Fruit fly (Drosophila melanogaster) whole organism, embryonic: ENCODE measurements around the gene CG12998.
A peak's percentile ranks its signal among the peaks of the same experiment; 100 is the strongest.

Experiments used
- Asciz ChIP-seq: fragments of 200-800 bp; sonication (Bioruptor generic); optimal IDR thresholded peaks from 2 replicates; lab custom pipeline; 2017; ENCODE audit warnings: missing biosample characterization, mild to moderate bottlenecking, missing genetic modification characterization, missing genetic modification reagents
- CG10431 ChIP-seq: fragments of 200-800 bp; sonication (Bioruptor generic); optimal IDR thresholded peaks from 3 replicates; lab custom pipeline; 2018; ENCODE audit warnings: missing biosample characterization, mild to moderate bottlenecking, missing genetic modification characterization
- CG11093 ChIP-seq: fragments of 200-800 bp; sonication (Bioruptor generic); IDR thresholded peaks from 3 replicates; pipeline ENCODE4 v1.3.6; 2022; ENCODE audit warnings: missing biosample characterization, missing genetic modification characterization
- CG11560 ChIP-seq: fragments of 200-800 bp; sonication (Bioruptor generic); IDR thresholded peaks from 3 replicates; pipeline ENCODE4 v1.3.6; 2022; ENCODE audit warnings: missing biosample characterization, missing genetic modification characterization
- CG11695 ChIP-seq: fragments of 200-800 bp; sonication (Bioruptor generic); IDR thresholded peaks from 3 replicates; pipeline ENCODE4 v1.3.6; 2022; ENCODE audit warnings: missing biosample characterization, missing genetic modification characterization
- CG14965 ChIP-seq: fragments of 200-800 bp; sonication (Bioruptor generic); optimal IDR thresholded peaks from 2 replicates; lab custom pipeline; 2016; ENCODE audit warnings: missing biosample characterization, missing genetic modification characterization, borderline replicate concordance
- CG16779 ChIP-seq: fragments of 200-800 bp; sonication (Bioruptor generic); IDR thresholded peaks from 2 replicates; pipeline ENCODE4 v1.3.6; 2022; ENCODE audit warnings: missing biosample characterization, missing genetic modification characterization
- CG17385 ChIP-seq: fragments of 200-800 bp; sonication (Bioruptor generic); optimal IDR thresholded peaks from 3 replicates; lab custom pipeline; 2018; ENCODE audit warnings: missing biosample characterization, mild to moderate bottlenecking, missing genetic modification characterization
- CG18262 ChIP-seq: fragments of 200-800 bp; optimal IDR thresholded peaks from 3 replicates; lab custom pipeline; 2019; ENCODE audit warnings: missing biosample characterization, mild to moderate bottlenecking, missing genetic modification characterization, moderate library complexity
- CG31224 ChIP-seq: fragments of 200-800 bp; sonication (Bioruptor generic); IDR thresholded peaks from 2 replicates; pipeline ENCODE4 v1.3.6; 2022; ENCODE audit warnings: missing biosample characterization, missing genetic modification characterization
- CG3163 ChIP-seq: fragments of 200-800 bp; sonication (Bioruptor generic); optimal IDR thresholded peaks from 3 replicates; lab custom pipeline; 2016; ENCODE audit warnings: missing biosample characterization, missing genetic modification characterization
- CG32772 ChIP-seq: fragments of 200-800 bp; sonication (Bioruptor generic); IDR thresholded peaks from 2 replicates; pipeline ENCODE4 v1.3.6; 2022; ENCODE audit warnings: missing biosample characterization, missing genetic modification characterization
- CG3407 ChIP-seq: fragments of 200-800 bp; sonication (Bioruptor generic); optimal IDR thresholded peaks from 2 replicates; lab custom pipeline; 2018; ENCODE audit warnings: missing biosample characterization, mild to moderate bottlenecking, missing genetic modification characterization
- CG4360 ChIP-seq: fragments of 200-800 bp; sonication (Bioruptor generic); IDR thresholded peaks from 2 replicates; pipeline ENCODE4 v1.3.6; 2022; ENCODE audit warnings: missing biosample characterization, missing genetic modification characterization
- CG6272 ChIP-seq: fragments of 200-800 bp; sonication (Bioruptor generic); IDR thresholded peaks from 2 replicates; pipeline ENCODE4 v1.3.6; 2022; ENCODE audit warnings: missing biosample characterization, missing genetic modification characterization
- CG7786 ChIP-seq: fragments of 200-800 bp; sonication (Bioruptor generic); optimal IDR thresholded peaks from 2 replicates; lab custom pipeline; 2016; ENCODE audit warnings: missing biosample characterization, missing genetic modification characterization
- CG7963 ChIP-seq: fragments of 200-800 bp; sonication (Bioruptor generic); IDR thresholded peaks from 3 replicates; pipeline ENCODE4 v1.3.6; 2022; ENCODE audit warnings: missing biosample characterization, missing genetic modification characterization; ENCODE audit not compliant: partially characterized antibody
- CG7987 ChIP-seq: fragments of 200-800 bp; sonication (Bioruptor generic); optimal IDR thresholded peaks from 2 replicates; lab custom pipeline; 2018; ENCODE audit warnings: missing biosample characterization, mild to moderate bottlenecking, missing genetic modification characterization, moderate library complexity
- CG9437 ChIP-seq: fragments of 200-800 bp; sonication (Bioruptor generic); optimal IDR thresholded peaks from 2 replicates; lab custom pipeline; 2018; ENCODE audit warnings: missing biosample characterization, mild to moderate bottlenecking, missing genetic modification characterization
- D ChIP-seq, 2 experiments: fragments of 200-800 bp in 1 of 2; fragments of >200 bp in 1 of 2; sonication (Bioruptor generic) in 1 of 2; optimal IDR thresholded peaks; 2 replicates in 1 of 2; 3 replicates in 1 of 2; lab custom pipeline; 2017; ENCODE audit warnings: mild to moderate bottlenecking in 1 of 2, missing biosample characterization in 1 of 2, missing genetic modification characterization in 1 of 2, missing genetic modification reagents in 1 of 2
- Dip2 ChIP-seq: fragments of 200-800 bp; sonication (Bioruptor generic); IDR thresholded peaks from 2 replicates; pipeline ENCODE4 v1.3.6; 2022; ENCODE audit warnings: missing biosample characterization, missing genetic modification characterization
- Ets97D ChIP-seq: fragments of 200-800 bp; sonication (Bioruptor generic); optimal IDR thresholded peaks from 3 replicates; lab custom pipeline; 2016; ENCODE audit warnings: missing biosample characterization, missing genetic modification characterization
- H15 ChIP-seq: fragments of 200-800 bp; sonication (Bioruptor generic); IDR thresholded peaks from 3 replicates; pipeline ENCODE4 v1.3.6; 2022; ENCODE audit warnings: missing biosample characterization, missing genetic modification characterization
- Hand ChIP-seq: fragments of 200-800 bp; sonication (Bioruptor generic); optimal IDR thresholded peaks from 2 replicates; lab custom pipeline; 2017; ENCODE audit warnings: mild to moderate bottlenecking, missing biosample characterization, missing genetic modification reagents, missing genetic modification characterization
- HmgD ChIP-seq: fragments of 200-800 bp; sonication (Bioruptor generic); optimal IDR thresholded peaks from 3 replicates; lab custom pipeline; 2016; ENCODE audit warnings: missing biosample characterization, missing genetic modification characterization
- HmgZ ChIP-seq: fragments of 200-800 bp; sonication (Bioruptor generic); optimal IDR thresholded peaks from 2 replicates; lab custom pipeline; 2018; ENCODE audit warnings: missing biosample characterization, mild to moderate bottlenecking, missing genetic modification characterization
- Jarid2 ChIP-seq: fragments of 200-800 bp; sonication (Bioruptor generic); optimal IDR thresholded peaks from 3 replicates; lab custom pipeline; 2017; ENCODE audit warnings: mild to moderate bottlenecking, missing biosample characterization, missing genetic modification reagents, missing genetic modification characterization
- NK7.1 ChIP-seq: fragments of 200-800 bp; sonication (Bioruptor generic); optimal IDR thresholded peaks from 3 replicates; lab custom pipeline; 2016; ENCODE audit warnings: missing biosample characterization, missing genetic modification characterization
- Opbp ChIP-seq: fragments of 200-800 bp; sonication (Bioruptor generic); IDR thresholded peaks from 3 replicates; pipeline ENCODE4 v1.3.6; 2022; ENCODE audit warnings: missing biosample characterization, missing genetic modification characterization; ENCODE audit not compliant: partially characterized antibody
- PHDP ChIP-seq: fragments of 200-800 bp; sonication (Bioruptor generic); optimal IDR thresholded peaks from 3 replicates; lab custom pipeline; 2018; ENCODE audit warnings: missing biosample characterization, mild to moderate bottlenecking, missing genetic modification characterization, moderate library complexity
- Sry-δ ChIP-seq: fragments of 200-800 bp; sonication (Bioruptor generic); optimal IDR thresholded peaks from 2 replicates; lab custom pipeline; 2016; ENCODE audit warnings: missing biosample characterization, missing genetic modification characterization
- ac ChIP-seq: fragments of 200-800 bp; sonication (Bioruptor generic); optimal IDR thresholded peaks from 3 replicates; lab custom pipeline; 2017; ENCODE audit warnings: missing biosample characterization, mild to moderate bottlenecking, missing genetic modification characterization
- cwo ChIP-seq: fragments of 200-800 bp; sonication (Bioruptor generic); optimal IDR thresholded peaks from 3 replicates; lab custom pipeline; 2017; ENCODE audit warnings: missing biosample characterization, missing genetic modification characterization, mild to moderate bottlenecking, moderate library complexity, missing genetic modification reagents
- dan ChIP-seq: fragments of 200-800 bp; sonication (Bioruptor generic); IDR thresholded peaks from 2 replicates; pipeline ENCODE4 v1.3.6; 2022; ENCODE audit warnings: missing biosample characterization, missing genetic modification characterization
- danr ChIP-seq: fragments of 200-800 bp; sonication (Bioruptor generic); IDR thresholded peaks from 2 replicates; pipeline ENCODE4 v1.3.6; 2022; ENCODE audit warnings: missing biosample characterization, missing genetic modification characterization
- dimm ChIP-seq: fragments of 200-800 bp; sonication (Bioruptor generic); IDR thresholded peaks from 2 replicates; pipeline ENCODE4 v1.3.6; 2022; ENCODE audit warnings: missing biosample characterization, missing genetic modification characterization
- eyg ChIP-seq: fragments of 200-800 bp; sonication (Bioruptor generic); optimal IDR thresholded peaks from 3 replicates; lab custom pipeline; 2016; ENCODE audit warnings: missing biosample characterization, missing genetic modification characterization
- fu2 ChIP-seq: fragments of 200-800 bp; sonication (Bioruptor generic); optimal IDR thresholded peaks from 2 replicates; lab custom pipeline; 2016; ENCODE audit warnings: missing biosample characterization, missing genetic modification characterization
- gcm2 ChIP-seq: fragments of 200-800 bp; sonication (Bioruptor generic); optimal IDR thresholded peaks from 2 replicates; lab custom pipeline; 2016; ENCODE audit warnings: missing biosample characterization, missing genetic modification characterization
- gt ChIP-seq: fragments of 200-800 bp; sonication (Bioruptor generic); IDR thresholded peaks from 2 replicates; pipeline ENCODE4 v1.3.6; 2022; ENCODE audit warnings: missing biosample characterization, missing genetic modification characterization
- inv ChIP-seq: fragments of 200-800 bp; sonication (Bioruptor generic); IDR thresholded peaks from 2 replicates; pipeline ENCODE4 v1.3.6; 2022; ENCODE audit warnings: missing biosample characterization, missing genetic modification characterization; ENCODE audit not compliant: partially characterized antibody
- kay ChIP-seq: fragments of 200-800 bp; sonication (Bioruptor generic); optimal IDR thresholded peaks from 2 replicates; lab custom pipeline; 2016; ENCODE audit warnings: missing biosample characterization, missing genetic modification characterization
- mam ChIP-seq: fragments of 200-800 bp; sonication (Bioruptor generic); optimal IDR thresholded peaks from 3 replicates; lab custom pipeline; 2016; ENCODE audit warnings: missing biosample characterization, missing genetic modification characterization
- nerfin-1 ChIP-seq: fragments of 200-800 bp; sonication (Bioruptor generic); optimal IDR thresholded peaks from 3 replicates; lab custom pipeline; 2019; ENCODE audit warnings: missing biosample characterization, mild to moderate bottlenecking, missing genetic modification characterization, moderate library complexity
- pum ChIP-seq: fragments of 200-800 bp; sonication (Bioruptor generic); optimal IDR thresholded peaks from 2 replicates; lab custom pipeline; 2016; ENCODE audit warnings: missing biosample characterization, missing genetic modification characterization
- ro ChIP-seq: fragments of 200-800 bp; sonication (Bioruptor generic); IDR thresholded peaks from 2 replicates; pipeline ENCODE4 v1.3.6; 2022; ENCODE audit warnings: missing biosample characterization, missing genetic modification characterization
- scrt ChIP-seq: fragments of 200-800 bp; sonication (Bioruptor generic); optimal IDR thresholded peaks from 2 replicates; lab custom pipeline; 2018; ENCODE audit warnings: missing biosample characterization, mild to moderate bottlenecking, missing genetic modification characterization, moderate library complexity
- sens-2 ChIP-seq: fragments of 200-800 bp; sonication (Bioruptor generic); IDR thresholded peaks from 2 replicates; pipeline ENCODE4 v1.3.6; 2022; ENCODE audit warnings: missing biosample characterization, missing genetic modification characterization
- slou ChIP-seq: fragments of 200-800 bp; sonication (Bioruptor generic); optimal IDR thresholded peaks from 3 replicates; lab custom pipeline; 2016; ENCODE audit warnings: missing biosample characterization, missing genetic modification characterization
- sna ChIP-seq: fragments of 200-800 bp; sonication (Bioruptor generic); IDR thresholded peaks from 2 replicates; pipeline ENCODE4 v1.3.6; 2022; ENCODE audit warnings: missing biosample characterization, missing genetic modification characterization; ENCODE audit not compliant: partially characterized antibody
- tin ChIP-seq: fragments of 200-800 bp; sonication (Bioruptor generic); optimal IDR thresholded peaks from 3 replicates; lab custom pipeline; 2016; ENCODE audit warnings: missing biosample characterization, missing genetic modification characterization

The CG12998 gene

dm6 chrX:17170484-17170944 lies 48.0 kb upstream of the CG12998 start (continued):
- TF ChIP-seq cwo (GFP tag; lab: Kevin White, UChicago), result peak; percentile 69
- TF ChIP-seq Asciz (GFP tag; lab: Kevin White, UChicago), result no peak
- TF ChIP-seq kay (GFP tag; lab: Kevin White, UChicago), result no peak
- no peak for TF ChIP-seq Sry-δ (GFP tag; lab: Kevin White, UChicago)
- peak; percentile 56 for TF ChIP-seq CG17385 (GFP tag; lab: Kevin White, UChicago)
- TF ChIP-seq Opbp (GFP tag; lab: Robert Waterston, UW), result no peak
- no peak for TF ChIP-seq eyg (GFP tag; lab: Kevin White, UChicago)
- no peak for TF ChIP-seq H15
- TF ChIP-seq slou (GFP tag; lab: Kevin White, UChicago), result no peak
- TF ChIP-seq danr, result no peak
- no peak for TF ChIP-seq CG6272 (GFP tag; lab: Robert Waterston, UW)
- no peak for TF ChIP-seq CG9437 (GFP tag; lab: Kevin White, UChicago)
- no peak for TF ChIP-seq tin (GFP tag; lab: Kevin White, UChicago)
- TF ChIP-seq gt (GFP tag; lab: Robert Waterston, UW), result no peak
- TF ChIP-seq NK7.1 (GFP tag; lab: Kevin White, UChicago), result no peak
- no peak for TF ChIP-seq ro (GFP tag; lab: Robert Waterston, UW)
- TF ChIP-seq gcm2 (GFP tag; lab: Kevin White, UChicago), result no peak
- TF ChIP-seq CG3407 (GFP tag; lab: Kevin White, UChicago), result no peak
- TF ChIP-seq sna (GFP tag; lab: Robert Waterston, UW), result no peak
- no peak for TF ChIP-seq CG16779 (GFP tag; lab: Robert Waterston, UW)
- TF ChIP-seq CG31224 (GFP tag; lab: Robert Waterston, UW), result 0 out of 2 replicates have a peak, but pooled peaks have one; percentile 28
- TF ChIP-seq dimm, result no peak
- TF ChIP-seq CG7963, result no peak
- TF ChIP-seq pum (GFP tag; lab: Kevin White, UChicago), result no peak
- no peak for TF ChIP-seq CG3163 (GFP tag; lab: Kevin White, UChicago)
- no peak for TF ChIP-seq Jarid2 (GFP tag; lab: Kevin White, UChicago)
- peak; percentile 69; the same call in 2 of the 3 replicates for TF ChIP-seq CG11695 (GFP tag; lab: Robert Waterston, UW)
- no peak for TF ChIP-seq CG7786 (GFP tag; lab: Kevin White, UChicago)
- no peak for TF ChIP-seq CG7987 (GFP tag; lab: Kevin White, UChicago)
- no peak for TF ChIP-seq CG11560
- TF ChIP-seq CG14965 (GFP tag; lab: Kevin White, UChicago), result no peak
- no peak for TF ChIP-seq mam (GFP tag; lab: Kevin White, UChicago)
- TF ChIP-seq D (optimal IDR thresholded peaks at IDR 0.05; lab: Kevin White, UChicago), result no peak
- no peak for TF ChIP-seq D (GFP tag; optimal IDR thresholded peaks at IDR 0.05; lab: Kevin White, UChicago)
- no peak for TF ChIP-seq inv (GFP tag; lab: Robert Waterston, UW)
- TF ChIP-seq fu2 (GFP tag; lab: Kevin White, UChicago), result no peak
- TF ChIP-seq Dip2 (GFP tag; lab: Robert Waterston, UW), result no peak
- no peak for TF ChIP-seq dan
- no peak for TF ChIP-seq sens-2 (GFP tag; lab: Robert Waterston, UW)
- TF ChIP-seq Hand (GFP tag; lab: Kevin White, UChicago), result peak; percentile 37
- peak; percentile 20 for TF ChIP-seq scrt (GFP tag; lab: Kevin White, UChicago)
- no peak for TF ChIP-seq HmgD (GFP tag; lab: Kevin White, UChicago)
- TF ChIP-seq CG4360 (GFP tag; lab: Robert Waterston, UW), result no peak
- TF ChIP-seq nerfin-1 (tag; lab: Kevin White, UChicago), result no peak
- TF ChIP-seq ac (GFP tag; lab: Kevin White, UChicago), result no peak
- TF ChIP-seq HmgZ, result no peak
- peak; percentile 48; the same call in 1 of the 2 replicates for TF ChIP-seq CG32772
- peak; percentile 23 for TF ChIP-seq CG18262 (tag; lab: Kevin White, UChicago)
- TF ChIP-seq PHDP (tag; lab: Kevin White, UChicago), result peak; percentile 57
- no peak for TF ChIP-seq CG10431 (GFP tag; lab: Kevin White, UChicago)
- TF ChIP-seq CG11093, result no peak
- TF ChIP-seq Ets97D (GFP tag; lab: Kevin White, UChicago), result no peak
